Fruit fly (Drosophila melanogaster) whole organism, prepupa: Measurements from ENCODE around the gene CG11384.

Experiments
- CG11762 ChIP-seq: fragments of 200-800 bp; sonication (Bioruptor generic); optimal IDR thresholded peaks from 3 replicates; lab custom pipeline; 2016; ENCODE audit warnings: missing biosample characterization, missing genetic modification characterization; ENCODE audit not compliant: insufficient read depth
- CG15336 ChIP-seq: fragments of 200-800 bp; sonication (Bioruptor generic); IDR thresholded peaks from 2 replicates; pipeline ENCODE4 v1.3.6; 2022; ENCODE audit warnings: missing biosample characterization, missing genetic modification characterization
- CG1621 ChIP-seq: fragments of 200-800 bp; sonication (Bioruptor generic); optimal IDR thresholded peaks from 3 replicates; lab custom pipeline; 2018; ENCODE audit warnings: missing biosample characterization, mild to moderate bottlenecking, missing genetic modification characterization
- CG3032 ChIP-seq: fragments of 200-800 bp; optimal IDR thresholded peaks from 2 replicates; lab custom pipeline; 2019; ENCODE audit warnings: missing biosample characterization, mild to moderate bottlenecking, missing genetic modification characterization, moderate library complexity
- CG32006 ChIP-seq: fragments of 200-800 bp; sonication (Bioruptor generic); optimal IDR thresholded peaks from 3 replicates; lab custom pipeline; 2017; ENCODE audit warnings: missing biosample characterization, mild to moderate bottlenecking, missing genetic modification characterization
- CG34406 ChIP-seq: fragments of 200-800 bp; sonication (Bioruptor generic); optimal IDR thresholded peaks from 3 replicates; lab custom pipeline; 2016; ENCODE audit warnings: missing biosample characterization, missing genetic modification characterization
- CG3919 ChIP-seq: fragments of 200-800 bp; sonication (Bioruptor generic); optimal IDR thresholded peaks from 3 replicates; lab custom pipeline; 2016; ENCODE audit warnings: missing biosample characterization, missing genetic modification characterization
- CG4318 ChIP-seq: fragments of 200-800 bp; sonication (Bioruptor generic); optimal IDR thresholded peaks from 3 replicates; lab custom pipeline; 2017; ENCODE audit warnings: missing biosample characterization, mild to moderate bottlenecking, missing genetic modification characterization
- CG6163 ChIP-seq: fragments of 200-800 bp; sonication (Bioruptor generic); IDR thresholded peaks from 3 replicates; pipeline ENCODE4 v1.3.6; 2022; ENCODE audit warnings: missing biosample characterization, missing genetic modification characterization
- CG6276 ChIP-seq: fragments of 200-800 bp; sonication (Bioruptor generic); optimal IDR thresholded peaks from 2 replicates; lab custom pipeline; 2017; ENCODE audit warnings: missing biosample characterization, mild to moderate bottlenecking, missing genetic modification characterization
- CG6854 ChIP-seq: fragments of 200-800 bp; sonication (Bioruptor generic); optimal IDR thresholded peaks from 2 replicates; lab custom pipeline; 2017; ENCODE audit warnings: missing biosample characterization, mild to moderate bottlenecking, missing genetic modification characterization
- CG7368 ChIP-seq: fragments of 200-800 bp; sonication (Bioruptor generic); optimal IDR thresholded peaks from 3 replicates; lab custom pipeline; 2016; ENCODE audit warnings: missing biosample characterization, missing genetic modification characterization
- CG8119 ChIP-seq: fragments of 200-800 bp; sonication (Bioruptor generic); IDR thresholded peaks from 3 replicates; pipeline ENCODE4 v1.3.6; 2022; ENCODE audit warnings: missing biosample characterization, missing genetic modification characterization
- CG8319 ChIP-seq: fragments of 200-800 bp; sonication (Bioruptor generic); optimal IDR thresholded peaks from 3 replicates; lab custom pipeline; 2016; ENCODE audit warnings: missing biosample characterization, missing genetic modification characterization
- CG8632 ChIP-seq: fragments of 200-800 bp; sonication (Bioruptor generic); optimal IDR thresholded peaks from 3 replicates; lab custom pipeline; 2016; ENCODE audit warnings: missing biosample characterization, missing genetic modification characterization
- Eip78C ChIP-seq: fragments of 200-800 bp; sonication (Bioruptor generic); peaks from one replicate; lab custom pipeline; 2016; ENCODE audit warnings: missing biosample characterization, missing genetic modification characterization
- Eip93F ChIP-seq: fragments of 200-800 bp; sonication (Bioruptor generic); optimal IDR thresholded peaks from 2 replicates; lab custom pipeline; 2016; ENCODE audit warnings: missing biosample characterization, mild to moderate bottlenecking, missing genetic modification characterization
- Ets96B ChIP-seq: fragments of 200-800 bp; optimal IDR thresholded peaks from 2 replicates; lab custom pipeline; 2019; ENCODE audit warnings: missing biosample characterization, mild to moderate bottlenecking, missing genetic modification characterization, moderate library complexity
- Gug ChIP-seq: fragments of 200-800 bp; sonication (Bioruptor generic); IDR thresholded peaks from 2 replicates; pipeline ENCODE4 v1.3.6; 2022; ENCODE audit warnings: missing biosample characterization, missing genetic modification characterization
- Hr38 ChIP-seq: sonication (Bioruptor generic); optimal IDR thresholded peaks from 2 replicates; lab custom pipeline; 2016; ENCODE audit warnings: missing biosample characterization, missing genetic modification characterization
- Hr39 ChIP-seq: fragments of 200-800 bp; sonication (Bioruptor generic); optimal IDR thresholded peaks from 2 replicates; lab custom pipeline; 2016; ENCODE audit warnings: missing biosample characterization, missing genetic modification characterization
- Hr4 ChIP-seq: fragments of 200-800 bp; sonication (Bioruptor generic); optimal IDR thresholded peaks from 3 replicates; lab custom pipeline; 2016; ENCODE audit warnings: missing biosample characterization, missing genetic modification characterization
- Met ChIP-seq: fragments of 200-800 bp; sonication (Bioruptor generic); optimal IDR thresholded peaks from 3 replicates; lab custom pipeline; 2016; ENCODE audit warnings: missing biosample characterization, missing genetic modification characterization
- OdsH ChIP-seq: fragments of 200-800 bp; sonication (Bioruptor generic); optimal IDR thresholded peaks from 3 replicates; lab custom pipeline; 2016; ENCODE audit warnings: missing biosample characterization, missing genetic modification characterization
- Smox ChIP-seq: fragments of 200-800 bp; sonication (Bioruptor generic); optimal IDR thresholded peaks from 3 replicates; lab custom pipeline; 2016; ENCODE audit warnings: missing biosample characterization, missing genetic modification characterization
- Sox14 ChIP-seq: fragments of 200-800 bp; sonication (Bioruptor generic); optimal IDR thresholded peaks from 3 replicates; lab custom pipeline; 2016; ENCODE audit warnings: missing biosample characterization, missing genetic modification characterization
- acj6 ChIP-seq: fragments of 200-800 bp; sonication (Bioruptor generic); optimal IDR thresholded peaks from 3 replicates; lab custom pipeline; 2016; ENCODE audit warnings: missing biosample characterization, missing genetic modification characterization
- dac ChIP-seq: fragments of 200-800 bp; sonication (Bioruptor generic); optimal IDR thresholded peaks from 2 replicates; lab custom pipeline; 2017; ENCODE audit warnings: missing biosample characterization, mild to moderate bottlenecking, missing genetic modification characterization
- dsx ChIP-seq: fragments of 200-800 bp; optimal IDR thresholded peaks from 3 replicates; lab custom pipeline; 2019; ENCODE audit warnings: missing biosample characterization, mild to moderate bottlenecking, missing genetic modification characterization, moderate library complexity; ENCODE audit not compliant: poor library complexity, severe bottlenecking
- eg ChIP-seq: fragments of 200-800 bp; sonication (Bioruptor generic); IDR thresholded peaks from 3 replicates; pipeline ENCODE4 v1.3.6; 2022; ENCODE audit warnings: missing biosample characterization, missing genetic modification characterization
- esn ChIP-seq: fragments of 200-800 bp; sonication (Bioruptor generic); optimal IDR thresholded peaks from 2 replicates; lab custom pipeline; 2016; ENCODE audit warnings: missing biosample characterization, mild to moderate bottlenecking, missing genetic modification characterization, moderate library complexity
- fd85E ChIP-seq: fragments of 200-800 bp; sonication (Bioruptor generic); optimal IDR thresholded peaks from 3 replicates; lab custom pipeline; 2016; ENCODE audit warnings: missing biosample characterization, missing genetic modification characterization
- fkh ChIP-seq: fragments of 200-800 bp; sonication (Bioruptor generic); optimal IDR thresholded peaks from 3 replicates; lab custom pipeline; 2017; ENCODE audit warnings: missing biosample characterization, mild to moderate bottlenecking, missing genetic modification characterization, moderate library complexity
- net ChIP-seq: fragments of 200-800 bp; sonication (Bioruptor generic); optimal IDR thresholded peaks from 3 replicates; lab custom pipeline; 2016; ENCODE audit warnings: missing biosample characterization, missing genetic modification characterization
- spab ChIP-seq: fragments of 200-800 bp; sonication (Bioruptor generic); optimal IDR thresholded peaks from 2 replicates; lab custom pipeline; 2017; ENCODE audit warnings: missing biosample characterization, mild to moderate bottlenecking, missing genetic modification characterization, missing genetic modification reagents
- ss ChIP-seq, 2 experiments: fragments of 200-800 bp; sonication (Bioruptor generic); optimal IDR thresholded peaks; 2 replicates in 1 of 2; 3 replicates in 1 of 2; lab custom pipeline; 2017 to 2018; ENCODE audit warnings: mild to moderate bottlenecking in 2 of 2, missing biosample characterization in 2 of 2, missing genetic modification characterization in 2 of 2, moderate library complexity in 1 of 2
- svp ChIP-seq: fragments of 200-800 bp; sonication (Bioruptor generic); peaks from one replicate; lab custom pipeline; 2016; ENCODE audit warnings: missing biosample characterization, missing genetic modification characterization
- vri ChIP-seq: fragments of 200-800 bp; sonication (Bioruptor generic); optimal IDR thresholded peaks from 3 replicates; lab custom pipeline; 2016; ENCODE audit warnings: missing biosample characterization, mild to moderate bottlenecking, missing genetic modification characterization

Gene CG11384

dm6 chrX:1183742-1184141 is 7.9 kb upstream of the CG11384 start:
- no peak for TF ChIP-seq dsx (GFP tag; lab: Kevin White, UChicago)
- TF ChIP-seq svp (GFP tag; lab: Kevin White, UChicago) = peak; percentile 16

DNA sequence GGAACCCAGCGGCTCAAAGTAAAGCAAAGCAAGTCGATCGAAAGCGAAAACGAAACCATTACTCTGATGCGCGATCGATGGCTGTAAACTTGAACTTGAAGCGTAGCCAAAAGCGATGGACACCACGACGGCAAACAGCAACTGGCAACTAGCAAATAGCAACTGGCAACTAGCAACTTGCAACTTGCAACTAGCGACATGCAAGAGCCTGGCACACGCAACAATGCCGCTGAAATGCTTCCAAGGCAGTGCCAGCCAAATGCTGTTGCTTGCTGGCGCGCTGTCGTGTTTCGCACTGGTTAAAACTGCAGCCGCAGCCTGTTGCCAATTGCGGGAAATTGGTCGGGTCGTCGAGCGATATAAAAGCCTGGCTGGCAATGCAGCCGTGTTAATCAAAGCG is 5.5 kb upstream of the CG11384 start, which contains the start of gene CG14627:
TSS of gene CG14627 (plus strand) at position 301 of the 400 bp plus-strand sequence.
- TF ChIP-seq Eip78C (GFP tag; lab: Kevin White, UChicago) = peak; percentile 11
- no peak for TF ChIP-seq OdsH
- TF ChIP-seq Gug = no peak

- TF ChIP-seq eg (GFP tag; lab: Robert Waterston, UW) = 0 out of 3 replicates have a peak, but pooled peaks have one; percentile 13
- peak; percentile 18 for TF ChIP-seq CG6276
- TF ChIP-seq CG15336 = peak; percentile 46; the same call in 1 of the 2 replicates
- TF ChIP-seq CG8119 = peak; percentile 59; the same call in 2 of the 3 replicates
- peak; percentile 44 for TF ChIP-seq CG32006 (GFP tag; lab: Kevin White, UChicago)
- no peak for TF ChIP-seq CG3032 (tag; lab: Kevin White, UChicago)
- TF ChIP-seq CG34406 = no peak
- TF ChIP-seq Hr4 (GFP tag; lab: Kevin White, UChicago) = peak; percentile 56
- TF ChIP-seq CG4318 (GFP tag; lab: Kevin White, UChicago) = peak; percentile 22
Measured at dm6 chrX:1180865-1181264, 5.0 kb upstream of the CG11384 start.

- TF ChIP-seq spab (no peak), svp (GFP tag; lab: Kevin White, UChicago) (peak; percentile 18), CG3032 (tag; lab: Kevin White, UChicago) (no peak)
Measured at dm6 chrX:1179865-1180264, 4.0 kb upstream of the CG11384 start, which contains the start of gene CG11379. Gene CG11379 (plus strand): TSS chrX:1180165.

- no peak for TF ChIP-seq acj6
- TF ChIP-seq CG8632 (GFP tag; lab: Kevin White, UChicago) = no peak
- no peak for TF ChIP-seq CG3032 (tag; lab: Kevin White, UChicago)
- no peak for TF ChIP-seq CG7368 (GFP tag; lab: Kevin White, UChicago)
- TF ChIP-seq Smox = no peak
- TF ChIP-seq fd85E = no peak
- TF ChIP-seq CG6276 = no peak
- TF ChIP-seq CG3919 = no peak
- no peak for TF ChIP-seq CG6854
Measured at dm6 chrX:1173564-1173963, 2.3 kb downstream of the CG11384 start.

dm6 chrX:1172756-1173422 is 2.9 kb downstream of the CG11384 start:
- TF ChIP-seq CG6163 (GFP tag; lab: Robert Waterston, UW) (no peak), spab (no peak), dsx (GFP tag; lab: Kevin White, UChicago) (no peak), CG3032 (tag; lab: Kevin White, UChicago) (no peak), Eip78C (GFP tag; lab: Kevin White, UChicago) (peak; percentile 36), Hr38 (GFP tag; lab: Kevin White, UChicago) (no peak), esn (GFP tag; lab: Kevin White, UChicago) (no peak), svp (GFP tag; lab: Kevin White, UChicago) (peak; percentile 44), CG8319 (GFP tag; lab: Kevin White, UChicago) (no peak), CG7368 (GFP tag; lab: Kevin White, UChicago) (no peak), Eip93F (GFP tag; lab: Kevin White, UChicago) (no peak), vri (peak; percentile 58), fkh (peak; percentile 19), CG32006 (GFP tag; lab: Kevin White, UChicago) (no peak)
- TF ChIP-seq, all 60 proteins: peak for 4

- peak; percentile 50 for TF ChIP-seq spab
- peak; percentile 75 for TF ChIP-seq Met (GFP tag; lab: Kevin White, UChicago)
- no peak for TF ChIP-seq CG8319 (GFP tag; lab: Kevin White, UChicago)
- TF ChIP-seq net = peak; percentile 35
- no peak for TF ChIP-seq CG4318 (GFP tag; lab: Kevin White, UChicago)
- peak; percentile 15 for TF ChIP-seq CG6276
- peak; percentile 50 for TF ChIP-seq Hr39 (GFP tag; lab: Kevin White, UChicago)
- peak; percentile 30 for TF ChIP-seq CG11762 (GFP tag; lab: Kevin White, UChicago)
- peak; percentile 60 for TF ChIP-seq CG8632 (GFP tag; lab: Kevin White, UChicago)
- TF ChIP-seq CG1621 (tag; lab: Kevin White, UChicago) = no peak
- TF ChIP-seq Hr38 (GFP tag; lab: Kevin White, UChicago) = no peak
- TF ChIP-seq dac (GFP tag; lab: Kevin White, UChicago) = no peak
- peak; percentile 48 to 69 for TF ChIP-seq ss (GFP tag; optimal IDR thresholded peaks at IDR 0.05; lab: Kevin White, UChicago)
- peak; percentile 46 for TF ChIP-seq Ets96B (tag; lab: Kevin White, UChicago)
- peak; percentile 55 for TF ChIP-seq Sox14 (GFP tag; lab: Kevin White, UChicago)
- TF ChIP-seq Smox = peak; percentile 59
- peak; percentile 26 for TF ChIP-seq Hr4 (GFP tag; lab: Kevin White, UChicago)
- no peak for TF ChIP-seq fd85E
Measured at dm6 chrX:1171018-1171417, 4.8 kb downstream of the CG11384 start.
